Worm (Caenorhabditis elegans): ENCODE measurements around the gene lin-56.

DNA sequence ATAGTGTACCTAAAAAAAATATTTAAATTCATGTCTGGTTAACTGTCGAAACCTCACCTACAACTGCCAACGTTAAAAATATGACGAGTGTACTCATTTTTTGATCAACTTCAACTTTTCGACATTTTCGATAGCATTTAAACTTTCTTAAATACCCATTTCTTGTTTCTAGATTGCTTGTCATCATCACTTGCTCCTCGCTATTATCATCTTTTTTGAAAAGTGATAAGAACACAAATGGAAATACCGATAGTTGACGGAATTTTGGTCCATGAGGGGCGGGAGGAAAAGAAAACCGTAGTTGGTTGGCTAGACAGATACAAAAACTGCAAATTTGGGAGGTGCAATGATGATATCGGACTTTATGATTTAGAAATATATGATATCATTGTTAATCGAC, 20.4 kb downstream of the lin-56 start, which contains the start of gene clec-143:
- no peak for TF ChIP-seq aly-1 (tag; optimal IDR thresholded peaks at IDR 0.05)
- TF ChIP-seq tbx-37 (GFP tag; conservative IDR thresholded peaks at IDR 0.05): no peak
- no peak for TF ChIP-seq ama-1 (optimal IDR thresholded peaks at IDR 0.05)
- no peak for TF ChIP-seq sea-1 (GFP tag; conservative IDR thresholded peaks at IDR 0.05)
- no peak for TF ChIP-seq hmg-4 (GFP tag; optimal IDR thresholded peaks at IDR 0.05)
- no peak for TF ChIP-seq scrt-1 (GFP tag; IDR thresholded peaks at IDR 0.05)
- TF ChIP-seq F13C5.2 (tag; optimal IDR thresholded peaks at IDR 0.05): no peak
- no peak for TF ChIP-seq flt-1 (GFP tag; IDR thresholded peaks at IDR 0.05)
- TF ChIP-seq hmbx-1 (tag; optimal IDR thresholded peaks at IDR 0.05): no peak
- no peak for TF ChIP-seq ets-7 (tag; optimal IDR thresholded peaks at IDR 0.05)

Data from whole organism, early embryonic.